Fruit fly (Drosophila melanogaster) whole organism, wandering third instar larva: ENCODE results near the gene dpr19.

Experiments
- CG32264 ChIP-seq: fragments of 200-800 bp; sonication (Bioruptor generic); optimal IDR thresholded peaks from 2 replicates; lab custom pipeline; 2016; ENCODE audit warnings: missing biosample characterization, missing genetic modification characterization
- CG9705 ChIP-seq: fragments of 200-800 bp; sonication (Bioruptor generic); optimal IDR thresholded peaks from 2 replicates; lab custom pipeline; 2018; ENCODE audit warnings: missing biosample characterization, mild to moderate bottlenecking, missing genetic modification characterization
- CrebA ChIP-seq: fragments of 200-800 bp; sonication (Bioruptor generic); optimal IDR thresholded peaks from 2 replicates; lab custom pipeline; 2016; ENCODE audit warnings: missing biosample characterization, mild to moderate bottlenecking, missing genetic modification characterization, borderline replicate concordance
- Dfd ChIP-seq: fragments of >200 bp; optimal IDR thresholded peaks from 2 replicates; lab custom pipeline; 2017; ENCODE audit warnings: missing biosample characterization, missing genetic modification characterization
- GATAd ChIP-seq: sonication (Bioruptor generic); optimal IDR thresholded peaks from 2 replicates; lab custom pipeline; 2016; ENCODE audit warnings: missing biosample characterization, missing genetic modification characterization
- HLH106 ChIP-seq: fragments of 200-800 bp; optimal IDR thresholded peaks from 3 replicates; lab custom pipeline; 2019; ENCODE audit warnings: missing biosample characterization, mild to moderate bottlenecking, missing genetic modification characterization, moderate library complexity
- Hnf4 ChIP-seq: fragments of 200-800 bp; sonication (Bioruptor generic); optimal IDR thresholded peaks from 2 replicates; lab custom pipeline; 2016; ENCODE audit warnings: missing biosample characterization, mild to moderate bottlenecking, missing genetic modification characterization
- Hr78 ChIP-seq: fragments of >200 bp; optimal IDR thresholded peaks from 2 replicates; lab custom pipeline; 2017; ENCODE audit warnings: missing biosample characterization, missing genetic modification characterization
- Hr83 ChIP-seq: fragments of 200-300 bp; sonication (Bioruptor generic); optimal IDR thresholded peaks from 2 replicates; lab custom pipeline; 2016; ENCODE audit warnings: missing biosample characterization, mild to moderate bottlenecking, missing genetic modification characterization, moderate library complexity; ENCODE audit not compliant: poor library complexity, severe bottlenecking
- Mio ChIP-seq: sonication (Bioruptor generic); optimal IDR thresholded peaks from 2 replicates; lab custom pipeline; 2016; ENCODE audit warnings: missing biosample characterization, missing genetic modification characterization
- Myc ChIP-seq: fragments of >200 bp; optimal IDR thresholded peaks from 2 replicates; lab custom pipeline; 2017
- N ChIP-seq: fragments of >200 bp; optimal IDR thresholded peaks from 2 replicates; lab custom pipeline; 2018; ENCODE audit warnings: missing biosample characterization, missing external identifiers, missing genetic modification characterization
- OdsH ChIP-seq: fragments of 200-800 bp; sonication (Bioruptor generic); optimal IDR thresholded peaks from 2 replicates; lab custom pipeline; 2016; ENCODE audit warnings: missing biosample characterization, mild to moderate bottlenecking, missing genetic modification characterization
- Rel ChIP-seq, 2 experiments: fragments of 200-800 bp; sonication (Bioruptor generic) in 1 of 2; optimal IDR thresholded peaks; 2 replicates in 1 of 2; 3 replicates in 1 of 2; lab custom pipeline; 2016 to 2019; ENCODE audit warnings: mild to moderate bottlenecking in 2 of 2, missing biosample characterization in 2 of 2, missing genetic modification characterization in 2 of 2, moderate library complexity in 1 of 2
- Sp1 ChIP-seq: fragments of 200-800 bp; sonication (Bioruptor generic); optimal IDR thresholded peaks from 3 replicates; lab custom pipeline; 2019; ENCODE audit warnings: missing biosample characterization, mild to moderate bottlenecking, missing genetic modification characterization, moderate library complexity
- Vsx2 ChIP-seq: fragments of 200-300, 225-300 bp; sonication (Bioruptor generic); optimal IDR thresholded peaks from 2 replicates; lab custom pipeline; 2018; ENCODE audit warnings: missing biosample characterization, missing genetic modification characterization; ENCODE audit not compliant: partially characterized antibody
- br ChIP-seq: fragments of 200-800 bp; sonication (Bioruptor generic); optimal IDR thresholded peaks from 2 replicates; lab custom pipeline; 2016; ENCODE audit warnings: missing biosample characterization, missing genetic modification characterization
- brk ChIP-seq: fragments of 200-800 bp; sonication (Bioruptor generic); optimal IDR thresholded peaks from 2 replicates; lab custom pipeline; 2016; ENCODE audit warnings: missing biosample characterization, mild to moderate bottlenecking, missing genetic modification characterization
- dmrt93B ChIP-seq: fragments of 200-800 bp; sonication (Bioruptor generic); optimal IDR thresholded peaks from 2 replicates; lab custom pipeline; 2018; ENCODE audit warnings: missing biosample characterization, mild to moderate bottlenecking, missing genetic modification characterization
- dsf ChIP-seq: sonication (Bioruptor generic); optimal IDR thresholded peaks from 2 replicates; lab custom pipeline; 2016; ENCODE audit warnings: missing biosample characterization, missing genetic modification characterization, borderline replicate concordance
- ey ChIP-seq: fragments of 200-800 bp; sonication (Bioruptor generic); optimal IDR thresholded peaks from 2 replicates; lab custom pipeline; 2016; ENCODE audit warnings: missing biosample characterization, missing genetic modification characterization
- foxo ChIP-seq, 2 experiments: fragments of 200-800 bp; sonication (Bioruptor generic); optimal IDR thresholded peaks; 2 replicates in 1 of 2; 3 replicates in 1 of 2; lab custom pipeline; 2016 to 2017; ENCODE audit warnings: missing biosample characterization in 2 of 2, missing genetic modification characterization in 2 of 2
- fru ChIP-seq: fragments of 200-800 bp; sonication (Bioruptor generic); optimal IDR thresholded peaks from 3 replicates; lab custom pipeline; 2016; ENCODE audit warnings: missing biosample characterization, mild to moderate bottlenecking, missing genetic modification characterization
- jim ChIP-seq: fragments of 175-275, 200-325 bp; sonication (Bioruptor generic); optimal IDR thresholded peaks from 2 replicates; lab custom pipeline; 2016; ENCODE audit warnings: missing biosample characterization, mild to moderate bottlenecking, missing genetic modification characterization
- lola ChIP-seq: fragments of >200 bp; optimal IDR thresholded peaks from 2 replicates; lab custom pipeline; 2017; ENCODE audit warnings: missing biosample characterization, missing genetic modification characterization
- pan ChIP-seq: fragments of >200 bp; optimal IDR thresholded peaks from 2 replicates; lab custom pipeline; 2017
- psq ChIP-seq: fragments of 200-800 bp; sonication (Bioruptor generic); optimal IDR thresholded peaks from 3 replicates; lab custom pipeline; 2017; ENCODE audit warnings: missing biosample characterization, mild to moderate bottlenecking, missing genetic modification characterization, moderate library complexity
- tai ChIP-seq: sonication (Bioruptor generic); optimal IDR thresholded peaks from 2 replicates; lab custom pipeline; 2016; ENCODE audit warnings: missing biosample characterization, missing genetic modification characterization
- woc ChIP-seq: sonication (Bioruptor generic); optimal IDR thresholded peaks from 2 replicates; lab custom pipeline; 2016; ENCODE audit warnings: missing biosample characterization, mild to moderate bottlenecking, missing genetic modification characterization

dpr19 gene

dm6 chr2L:10344029-10344606 lies 31.9 kb upstream of the dpr19 start, which contains the start of gene Frmd5:
Gene Frmd5 (plus strand): TSS chr2L:10344442.
- TF ChIP-seq CG32264 (GFP tag; lab: Kevin White, UChicago) (no peak), br (GFP tag; lab: Kevin White, UChicago) (no peak), Vsx2 (GFP tag; lab: Kevin White, UChicago) (no peak), N (no peak), lola (GFP tag; lab: Kevin White, UChicago) (no peak), pan (lab: Kevin White, UChicago) (no peak), foxo (GFP tag; optimal IDR thresholded peaks at IDR 0.05; lab: Kevin White, UChicago) (no peak), Hr78 (GFP tag; lab: Kevin White, UChicago) (no peak), brk (GFP tag; lab: Kevin White, UChicago) (no peak)

dm6 chr2L:10351130-10351529 lies 24.8 kb upstream of the dpr19 start:
- TF ChIP-seq CG9705 (no peak), br (GFP tag; lab: Kevin White, UChicago) (no peak), Hr78 (GFP tag; lab: Kevin White, UChicago) (no peak), N (no peak), dsf (no peak), CrebA (GFP tag; lab: Kevin White, UChicago) (no peak), GATAd (GFP tag; lab: Kevin White, UChicago) (no peak), dmrt93B (no peak), foxo (GFP tag; optimal IDR thresholded peaks at IDR 0.05; lab: Kevin White, UChicago) (no peak), Myc (lab: Kevin White, UChicago) (no peak), jim (GFP tag; lab: Kevin White, UChicago) (no peak), CG32264 (GFP tag; lab: Kevin White, UChicago) (no peak), Hr83 (no peak), Mio (no peak), ey (GFP tag; lab: Kevin White, UChicago) (no peak)

DNA sequence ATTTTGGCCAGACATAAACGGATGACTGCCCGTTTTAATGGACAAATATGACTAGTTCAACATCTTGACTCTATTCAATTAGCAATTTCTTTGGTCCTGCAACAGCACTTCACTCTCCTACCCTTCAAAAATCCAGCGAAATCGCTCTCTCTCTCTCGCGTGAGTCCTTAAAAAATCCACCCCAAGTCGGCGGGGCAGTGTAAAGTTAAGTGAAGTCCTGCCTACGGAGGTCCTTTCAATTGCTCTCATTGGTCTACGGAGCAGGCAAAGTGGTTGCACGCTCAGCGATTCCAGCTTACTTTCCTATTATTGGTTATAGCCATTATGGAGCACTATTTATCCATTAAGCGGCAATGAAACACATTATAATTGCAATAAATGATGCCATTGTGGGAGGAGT lies 22.1 kb upstream of the dpr19 start, which contains the start of gene CG34367:
TSS of gene CG34367 (minus strand) at position 35 of the 400 bp plus-strand sequence.
- no peak for TF ChIP-seq Hnf4 (GFP tag; lab: Kevin White, UChicago)
- no peak for TF ChIP-seq Mio
- TF ChIP-seq Hr78 (GFP tag; lab: Kevin White, UChicago), result no peak
- no peak for TF ChIP-seq dsf
- TF ChIP-seq Hr83, result no peak
- no peak for TF ChIP-seq Sp1 (GFP tag; lab: Kevin White, UChicago)
- no peak for TF ChIP-seq OdsH (GFP tag; lab: Kevin White, UChicago)
- TF ChIP-seq Myc (lab: Kevin White, UChicago), result no peak
- TF ChIP-seq tai (GFP tag; lab: Kevin White, UChicago), result no peak
- no peak for TF ChIP-seq CrebA (GFP tag; lab: Kevin White, UChicago)
- no peak for TF ChIP-seq psq (GFP tag; lab: Kevin White, UChicago)
- TF ChIP-seq Dfd (GFP tag; lab: Kevin White, UChicago), result no peak
- no peak for TF ChIP-seq woc

DNA sequence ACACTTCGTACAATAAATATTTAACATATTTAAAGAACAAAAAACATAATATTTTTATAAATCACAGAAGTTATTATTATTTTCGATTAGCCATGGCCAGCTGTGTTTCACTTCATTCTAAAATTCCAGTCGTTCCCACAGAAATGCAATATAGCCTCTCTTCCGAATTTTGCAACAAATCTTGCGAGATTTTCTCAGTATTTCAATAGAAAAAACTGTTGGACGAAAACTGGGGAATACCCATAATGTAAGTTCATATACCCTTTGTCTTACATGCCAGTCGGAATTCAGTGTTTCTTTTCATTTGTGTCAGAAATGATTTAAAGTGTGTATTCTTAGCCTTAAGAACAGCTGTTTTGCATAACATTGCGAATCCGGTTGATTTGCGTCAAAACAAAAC lies 19.5 kb upstream of the dpr19 start, which contains the start of the genes CtsL4 and ClpP:
TSS of gene CtsL4 (minus strand) at position 90 of the 400 bp plus-strand sequence.
TSS of gene ClpP (plus strand) at position 288 of the 400 bp plus-strand sequence.
- TF ChIP-seq Vsx2 (GFP tag; lab: Kevin White, UChicago) (no peak), woc (peak; percentile 66)

DNA sequence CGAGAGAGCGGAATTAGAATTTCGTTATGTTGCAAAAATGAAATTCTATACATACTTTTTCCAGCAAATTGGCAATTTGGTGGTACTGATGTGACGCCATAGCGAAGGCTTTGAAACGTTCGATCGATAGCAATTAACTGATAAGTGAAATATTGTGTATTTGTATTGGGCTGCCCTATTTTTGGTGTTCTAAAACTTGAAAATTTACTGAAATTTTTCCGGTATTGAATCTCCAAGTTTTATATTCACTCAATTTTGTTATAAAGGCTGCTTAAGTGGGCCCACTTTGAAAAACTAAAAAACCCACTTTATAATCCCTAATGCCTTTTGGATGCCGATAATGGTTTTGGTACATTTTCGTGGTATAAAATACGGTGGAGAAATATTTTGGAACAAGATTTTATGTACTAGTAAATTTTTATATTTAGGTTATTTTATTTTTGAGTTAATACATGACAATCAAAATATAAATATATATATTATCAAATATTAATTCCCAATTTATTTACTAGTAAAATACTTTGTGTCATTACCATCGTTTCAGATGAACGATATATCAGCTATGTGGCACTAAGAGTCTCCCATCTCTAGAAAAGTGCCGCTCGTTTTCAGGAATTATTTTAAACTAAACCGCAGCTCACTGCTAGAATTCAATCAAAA lies 13.4 kb upstream of the dpr19 start, which contains the start of the genes Cand1 and pim:
TSS of gene Cand1 (minus strand) at position 300 of the 660 bp plus-strand sequence.
TSS of gene pim (plus strand) at position 582 of the 660 bp plus-strand sequence.
- TF ChIP-seq OdsH (GFP tag; lab: Kevin White, UChicago) (no peak), tai (GFP tag; lab: Kevin White, UChicago) (no peak), GATAd (GFP tag; lab: Kevin White, UChicago) (no peak), Dfd (GFP tag; lab: Kevin White, UChicago) (no peak), Myc (lab: Kevin White, UChicago) (no peak), woc (peak; percentile 22), brk (GFP tag; lab: Kevin White, UChicago) (no peak), jim (GFP tag; lab: Kevin White, UChicago) (no peak), fru (GFP tag; lab: Kevin White, UChicago) (no peak), N (no peak), Rel (GFP tag; optimal IDR thresholded peaks at IDR 0.05; lab: Kevin White, UChicago) (no peak), Rel (tag; optimal IDR thresholded peaks at IDR 0.05; lab: Kevin White, UChicago) (peak; percentile 36), HLH106 (peak; percentile 11)
